Fruit fly (Drosophila melanogaster) whole organism, embryonic: ENCODE data around the gene CG3999.
A peak's percentile ranks its signal among the peaks of the same experiment; 100 is the strongest.

Source experiments
- Antp ChIP-seq: fragments of 200-800 bp; sonication (Bioruptor generic); optimal IDR thresholded peaks from 3 replicates; lab custom pipeline; 2016; ENCODE audit warnings: missing biosample characterization, missing genetic modification characterization
- CG10543 ChIP-seq: fragments of 200-800 bp; sonication (Bioruptor generic); optimal IDR thresholded peaks from 3 replicates; lab custom pipeline; 2017; ENCODE audit warnings: missing biosample characterization, mild to moderate bottlenecking, missing genetic modification characterization, moderate library complexity
- CG11560 ChIP-seq: fragments of 200-800 bp; sonication (Bioruptor generic); IDR thresholded peaks from 3 replicates; pipeline ENCODE4 v1.3.6; 2022; ENCODE audit warnings: missing biosample characterization, missing genetic modification characterization
- CG12236 ChIP-seq: fragments of 200-800 bp; sonication (Bioruptor generic); optimal IDR thresholded peaks from 2 replicates; lab custom pipeline; 2016; ENCODE audit warnings: missing biosample characterization, missing genetic modification characterization
- CG1233 ChIP-seq: fragments of 200-800 bp; sonication (Bioruptor generic); optimal IDR thresholded peaks from 4 replicates; lab custom pipeline; 2018; ENCODE audit warnings: missing biosample characterization, mild to moderate bottlenecking, missing genetic modification characterization
- CG13424 ChIP-seq: fragments of 200-800 bp; sonication (Bioruptor generic); optimal IDR thresholded peaks from 2 replicates; lab custom pipeline; 2019; ENCODE audit warnings: missing biosample characterization, mild to moderate bottlenecking, missing genetic modification characterization, moderate library complexity
- CG13624 ChIP-seq: fragments of 200-800 bp; sonication (Bioruptor generic); optimal IDR thresholded peaks from 2 replicates; lab custom pipeline; 2016; ENCODE audit warnings: missing biosample characterization, missing genetic modification characterization
- CG14441 ChIP-seq: fragments of 200-800 bp; sonication (Bioruptor generic); IDR thresholded peaks from 2 replicates; pipeline ENCODE4 v1.3.6; 2022; ENCODE audit warnings: missing biosample characterization, missing genetic modification characterization
- CG15269 ChIP-seq: fragments of 200-800 bp; sonication (Bioruptor generic); optimal IDR thresholded peaks from 2 replicates; lab custom pipeline; 2018; ENCODE audit warnings: missing biosample characterization, mild to moderate bottlenecking, missing genetic modification characterization, moderate library complexity
- CG1647 ChIP-seq: fragments of 200-800 bp; sonication (Bioruptor generic); optimal IDR thresholded peaks from 3 replicates; lab custom pipeline; 2016; ENCODE audit warnings: missing biosample characterization, missing genetic modification characterization
- CG16779 ChIP-seq: fragments of 200-800 bp; sonication (Bioruptor generic); IDR thresholded peaks from 2 replicates; pipeline ENCODE4 v1.3.6; 2022; ENCODE audit warnings: missing biosample characterization, missing genetic modification characterization
- CG16863 ChIP-seq: fragments of 200-800 bp; sonication (Bioruptor generic); optimal IDR thresholded peaks from 3 replicates; lab custom pipeline; 2016; ENCODE audit warnings: missing biosample characterization, missing genetic modification characterization
- CG2889 ChIP-seq: fragments of 200-800 bp; sonication (Bioruptor generic); IDR thresholded peaks from 3 replicates; pipeline ENCODE4 v1.3.6; 2022; ENCODE audit warnings: missing biosample characterization, missing genetic modification characterization
- CG31388 ChIP-seq: fragments of 200-800 bp; sonication (Bioruptor generic); optimal IDR thresholded peaks from 2 replicates; lab custom pipeline; 2016; ENCODE audit warnings: missing biosample characterization, missing genetic modification characterization
- CG34422 ChIP-seq: fragments of 200-800 bp; sonication (Bioruptor generic); IDR thresholded peaks from 3 replicates; pipeline ENCODE4 v1.3.6; 2022; ENCODE audit warnings: missing biosample characterization, missing genetic modification characterization
- CG3995 ChIP-seq: fragments of 200-800 bp; sonication (Bioruptor generic); optimal IDR thresholded peaks from 3 replicates; lab custom pipeline; 2016; ENCODE audit warnings: missing biosample characterization, missing genetic modification characterization
- CG4424 ChIP-seq: fragments of 200-800 bp; sonication (Bioruptor generic); optimal IDR thresholded peaks from 3 replicates; lab custom pipeline; 2016; ENCODE audit warnings: missing biosample characterization, missing genetic modification characterization
- CG4820 ChIP-seq: fragments of 200-800 bp; sonication (Bioruptor generic); optimal IDR thresholded peaks from 3 replicates; lab custom pipeline; 2016; ENCODE audit warnings: missing biosample characterization, missing genetic modification characterization
- CG7556 ChIP-seq: fragments of 200-800 bp; sonication (Bioruptor generic); optimal IDR thresholded peaks from 2 replicates; lab custom pipeline; 2017; ENCODE audit warnings: missing biosample characterization, mild to moderate bottlenecking, missing genetic modification characterization
- CG7987 ChIP-seq: fragments of 200-800 bp; sonication (Bioruptor generic); optimal IDR thresholded peaks from 2 replicates; lab custom pipeline; 2018; ENCODE audit warnings: missing biosample characterization, mild to moderate bottlenecking, missing genetic modification characterization, moderate library complexity
- CG8281 ChIP-seq: fragments of 200-800 bp; sonication (Bioruptor generic); optimal IDR thresholded peaks from 2 replicates; lab custom pipeline; 2018; ENCODE audit warnings: missing biosample characterization, mild to moderate bottlenecking, missing genetic modification characterization, moderate library complexity
- CG8924 ChIP-seq: fragments of 200-800 bp; optimal IDR thresholded peaks from 3 replicates; lab custom pipeline; 2019; ENCODE audit warnings: missing biosample characterization, mild to moderate bottlenecking, missing genetic modification characterization, moderate library complexity
- CG9437 ChIP-seq: fragments of 200-800 bp; sonication (Bioruptor generic); optimal IDR thresholded peaks from 2 replicates; lab custom pipeline; 2018; ENCODE audit warnings: missing biosample characterization, mild to moderate bottlenecking, missing genetic modification characterization
- Hmx ChIP-seq: fragments of 200-800 bp; sonication (Bioruptor generic); optimal IDR thresholded peaks from 2 replicates; lab custom pipeline; 2016; ENCODE audit warnings: missing biosample characterization, missing genetic modification characterization
- Spps ChIP-seq: fragments of 200-800 bp; sonication (Bioruptor generic); optimal IDR thresholded peaks from 2 replicates; lab custom pipeline; 2018; ENCODE audit warnings: missing biosample characterization, mild to moderate bottlenecking, missing genetic modification characterization
- Usf ChIP-seq: fragments of 200-800 bp; sonication (Bioruptor generic); optimal IDR thresholded peaks from 2 replicates; lab custom pipeline; 2017; ENCODE audit warnings: missing genotype, missing biosample characterization, missing genetic modification characterization
- Xrp1 ChIP-seq: fragments of 200-800 bp; sonication (Bioruptor generic); IDR thresholded peaks from 2 replicates; pipeline ENCODE4 v1.3.6; 2022; ENCODE audit warnings: missing biosample characterization, missing genetic modification characterization
- aop ChIP-seq: fragments of 200-800 bp; sonication (Bioruptor generic); IDR thresholded peaks from 2 replicates; pipeline ENCODE4 v1.3.6; 2022; ENCODE audit warnings: missing biosample characterization, missing genetic modification characterization
- bigmax ChIP-seq: fragments of 200-800 bp; sonication (Bioruptor generic); optimal IDR thresholded peaks from 2 replicates; lab custom pipeline; 2018; ENCODE audit warnings: missing biosample characterization, mild to moderate bottlenecking, missing genetic modification characterization
- bsh ChIP-seq, 2 experiments: fragments of 200-800 bp; sonication (Bioruptor generic); optimal IDR thresholded peaks; 2 replicates each; lab custom pipeline; 2017 to 2018; ENCODE audit warnings: mild to moderate bottlenecking in 2 of 2, missing biosample characterization in 2 of 2, missing genetic modification characterization in 2 of 2, moderate library complexity in 1 of 2
- da ChIP-seq: fragments of 200-800 bp; sonication (Bioruptor generic); optimal IDR thresholded peaks from 2 replicates; lab custom pipeline; 2016; ENCODE audit warnings: missing biosample characterization, missing genetic modification characterization
- dmrt11E ChIP-seq: fragments of 200-800 bp; sonication (Bioruptor generic); optimal IDR thresholded peaks from 3 replicates; lab custom pipeline; 2018; ENCODE audit warnings: missing biosample characterization, mild to moderate bottlenecking, missing genetic modification characterization, moderate library complexity
- dpn ChIP-seq, 2 experiments: fragments of 200-800 bp; sonication (Bioruptor generic); optimal IDR thresholded peaks; 3 replicates each; lab custom pipeline; 2016; ENCODE audit warnings: missing biosample characterization in 2 of 2, missing genetic modification characterization in 2 of 2
- emc ChIP-seq: fragments of 200-800 bp; sonication (Bioruptor generic); optimal IDR thresholded peaks from 2 replicates; lab custom pipeline; 2016; ENCODE audit warnings: missing biosample characterization, missing genetic modification characterization
- ewg ChIP-seq: fragments of 200-800 bp; sonication (Bioruptor generic); optimal IDR thresholded peaks from 3 replicates; lab custom pipeline; 2017; ENCODE audit warnings: mild to moderate bottlenecking, missing biosample characterization, missing genetic modification reagents, missing genetic modification characterization
- exex ChIP-seq: fragments of 200-800 bp; sonication (Bioruptor generic); optimal IDR thresholded peaks from 4 replicates; lab custom pipeline; 2018; ENCODE audit warnings: missing biosample characterization, mild to moderate bottlenecking, missing genetic modification characterization, moderate library complexity
- fd96Cb ChIP-seq: fragments of 200-800 bp; sonication (Bioruptor generic); optimal IDR thresholded peaks from 2 replicates; lab custom pipeline; 2018; ENCODE audit warnings: missing biosample characterization, mild to moderate bottlenecking, missing genetic modification characterization, moderate library complexity
- gem ChIP-seq: fragments of 200-800 bp; sonication (Bioruptor generic); optimal IDR thresholded peaks from 2 replicates; lab custom pipeline; 2019; ENCODE audit warnings: missing biosample characterization, mild to moderate bottlenecking, missing genetic modification characterization, moderate library complexity
- grau ChIP-seq: fragments of 200-800 bp; optimal IDR thresholded peaks from 3 replicates; lab custom pipeline; 2019; ENCODE audit warnings: missing biosample characterization, mild to moderate bottlenecking, missing genetic modification characterization, moderate library complexity
- jing ChIP-seq: fragments of 200-800 bp; sonication (Bioruptor generic); optimal IDR thresholded peaks from 2 replicates; lab custom pipeline; 2018; ENCODE audit warnings: missing biosample characterization, mild to moderate bottlenecking, missing genetic modification characterization
- nau ChIP-seq: fragments of 200-800 bp; sonication (Bioruptor generic); optimal IDR thresholded peaks from 3 replicates; lab custom pipeline; 2017; ENCODE audit warnings: missing biosample characterization, mild to moderate bottlenecking, missing genetic modification characterization, missing genetic modification reagents
- odd ChIP-seq: fragments of 200-800 bp; sonication (Bioruptor generic); optimal IDR thresholded peaks from 2 replicates; lab custom pipeline; 2017; ENCODE audit warnings: missing biosample characterization, mild to moderate bottlenecking, missing genetic modification characterization
- otp ChIP-seq: fragments of 200-800 bp; sonication (Bioruptor generic); IDR thresholded peaks from 3 replicates; pipeline ENCODE4, ENCODE4 v1.3.6; 2022; ENCODE audit warnings: missing biosample characterization, missing genetic modification characterization
- pnt ChIP-seq: fragments of 200-800 bp; sonication (Bioruptor generic); optimal IDR thresholded peaks from 3 replicates; lab custom pipeline; 2016; ENCODE audit warnings: missing biosample characterization, missing genetic modification characterization
- pum ChIP-seq: fragments of 200-800 bp; sonication (Bioruptor generic); optimal IDR thresholded peaks from 2 replicates; lab custom pipeline; 2016; ENCODE audit warnings: missing biosample characterization, missing genetic modification characterization
- repo ChIP-seq: fragments of 200-800 bp; sonication (Bioruptor generic); optimal IDR thresholded peaks from 2 replicates; lab custom pipeline; 2016; ENCODE audit warnings: missing biosample characterization, missing genetic modification characterization
- schlank ChIP-seq: fragments of 200-800 bp; sonication (Bioruptor generic); optimal IDR thresholded peaks from 2 replicates; lab custom pipeline; 2018; ENCODE audit warnings: missing biosample characterization, mild to moderate bottlenecking, missing genetic modification characterization
- scrt ChIP-seq: fragments of 200-800 bp; sonication (Bioruptor generic); optimal IDR thresholded peaks from 2 replicates; lab custom pipeline; 2018; ENCODE audit warnings: missing biosample characterization, mild to moderate bottlenecking, missing genetic modification characterization, moderate library complexity
- shn ChIP-seq: fragments of 200-800 bp; sonication (Bioruptor generic); optimal IDR thresholded peaks from 3 replicates; lab custom pipeline; 2016; ENCODE audit warnings: missing biosample characterization, missing genetic modification characterization
- stc ChIP-seq: fragments of 200-800 bp; sonication (Bioruptor generic); IDR thresholded peaks from 2 replicates; pipeline ENCODE4 v1.3.6; 2022; ENCODE audit warnings: missing biosample characterization, missing genetic modification characterization
- ttk ChIP-seq: fragments of 200-800 bp; sonication (Bioruptor generic); IDR thresholded peaks from 2 replicates; pipeline ENCODE4 v2.1.2; 2022; ENCODE audit warnings: missing biosample characterization, missing genetic modification characterization

CG3999 gene

DNA sequence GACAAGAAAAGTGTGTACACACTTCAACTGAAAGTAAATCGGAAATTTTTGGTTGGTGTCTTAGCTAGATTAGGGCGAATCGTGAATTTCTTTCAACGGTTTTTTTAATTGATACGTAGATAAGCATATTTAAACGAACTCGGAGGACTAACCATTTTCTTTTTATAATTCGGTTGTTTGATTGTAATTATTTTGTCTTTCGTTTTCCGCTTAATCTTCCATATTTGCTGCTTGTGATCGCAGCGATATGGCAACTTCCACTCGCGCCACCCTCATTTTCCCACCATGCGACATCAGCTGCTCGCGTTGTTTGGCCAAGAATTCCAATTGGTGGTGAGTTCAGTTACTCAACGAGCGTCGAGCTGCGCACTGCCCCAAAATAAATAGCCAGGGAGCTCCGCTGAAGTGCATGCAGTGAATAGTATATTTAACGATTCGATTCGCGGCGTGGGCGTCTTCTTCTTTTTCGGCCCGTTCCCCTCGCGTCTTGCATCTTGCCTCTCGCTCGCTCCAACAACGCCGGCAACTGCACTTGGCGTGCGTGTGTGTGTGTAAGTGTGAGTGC, 12.7 kb downstream of the CG3999 start, which contains the start of gene Nuak (continued):
- TF ChIP-seq gem (peak; percentile 91), CG13424 (tag; lab: Kevin White, UChicago) (peak; percentile 90), CG13624 (GFP tag; lab: Kevin White, UChicago) (peak; percentile 99), CG12236 (GFP tag; lab: Kevin White, UChicago) (peak; percentile 79), fd96Cb (tag; lab: Kevin White, UChicago) (peak; percentile 71), jing (GFP tag; lab: Kevin White, UChicago) (peak; percentile 58), CG3995 (GFP tag; lab: Kevin White, UChicago) (peak; percentile 59), bsh (GFP tag; optimal IDR thresholded peaks at IDR 0.05; lab: Kevin White, UChicago) (peak in 1 of 2 experiments; percentile 78), CG34422 (GFP tag; lab: Robert Waterston, UW) (no peak), Antp (GFP tag; lab: Kevin White, UChicago) (peak; percentile 99), CG7556 (GFP tag; lab: Kevin White, UChicago) (peak; percentile 71), CG16779 (no peak), CG4424 (GFP tag; lab: Kevin White, UChicago) (peak; percentile 85), CG9437 (GFP tag; lab: Kevin White, UChicago) (peak; percentile 53), CG2889 (GFP tag; lab: Robert Waterston, UW) (no peak), CG10543 (peak; percentile 89), repo (peak; percentile 93), nau (GFP tag; lab: Kevin White, UChicago) (peak; percentile 61), stc (GFP tag; lab: Robert Waterston, UW) (no peak), da (peak; percentile 82), CG8924 (tag; lab: Kevin White, UChicago) (peak; percentile 72), CG14441 (no peak), bigmax (peak; percentile 21), shn (GFP tag; lab: Kevin White, UChicago) (peak; percentile 96), Xrp1 (GFP tag; lab: Robert Waterston, UW) (no peak), CG1233 (peak; percentile 74), CG16863 (GFP tag; lab: Kevin White, UChicago) (peak; percentile 87), CG7987 (GFP tag; lab: Kevin White, UChicago) (peak; percentile 79), CG11560 (tag; lab: Robert Waterston, UW) (no peak), exex (peak; percentile 45), pum (GFP tag; lab: Kevin White, UChicago) (peak; percentile 95), Spps (tag; lab: Kevin White, UChicago) (peak; percentile 32), scrt (GFP tag; lab: Kevin White, UChicago) (peak; percentile 41), CG1647 (peak; percentile 91), Hmx (GFP tag; lab: Kevin White, UChicago) (peak; percentile 94), CG4820 (GFP tag; lab: Kevin White, UChicago) (peak; percentile 82), dmrt11E (tag; lab: Kevin White, UChicago) (peak; percentile 73), Usf (GFP tag; lab: Kevin White, UChicago) (peak; percentile 58), emc (GFP tag; lab: Kevin White, UChicago) (peak; percentile 88), aop (GFP tag; lab: Robert Waterston, UW) (no peak), schlank (tag; lab: Kevin White, UChicago) (peak; percentile 76), grau (peak; percentile 87), odd (no peak), ttk (GFP tag; lab: Robert Waterston, UW) (no peak), CG15269 (tag; lab: Kevin White, UChicago) (peak; percentile 85), dpn (GFP tag; optimal IDR thresholded peaks at IDR 0.05; lab: Kevin White, UChicago) (peak; percentile 94 to 96), otp (no peak), pnt (peak; percentile 98), ewg (GFP tag; lab: Kevin White, UChicago) (peak; percentile 78), CG8281 (tag; lab: Kevin White, UChicago) (no peak), CG31388 (GFP tag; lab: Kevin White, UChicago) (peak; percentile 54)
